Fruit fly (Drosophila melanogaster): Measurements from ENCODE around the gene Taf6.

The Taf6 gene

dm6 chr3L:19555906-19556457, 42.9 kb upstream of the Taf6 start (continued):
- no peak for TF ChIP-seq fkh (GFP tag; optimal IDR thresholded peaks at IDR 0.05)
- no peak for TF ChIP-seq Smox (GFP tag; optimal IDR thresholded peaks at IDR 0.05)
- no peak for TF ChIP-seq Ets21C (GFP tag; optimal IDR thresholded peaks at IDR 0.05)
- TF ChIP-seq cyc (GFP tag; optimal IDR thresholded peaks at IDR 0.05) = peak; percentile 39
- no peak for TF ChIP-seq Hr4 (GFP tag; optimal IDR thresholded peaks at IDR 0.05)
- no peak for TF ChIP-seq CG32006 (GFP tag; optimal IDR thresholded peaks at IDR 0.05)
- no peak for TF ChIP-seq dac (GFP tag; optimal IDR thresholded peaks at IDR 0.05)
- peak; percentile 22 for TF ChIP-seq achi (GFP tag; optimal IDR thresholded peaks at IDR 0.05)
- TF ChIP-seq CG1621 (tag; optimal IDR thresholded peaks at IDR 0.05) = no peak
- TF ChIP-seq CG6808 (GFP tag; optimal IDR thresholded peaks at IDR 0.05) = no peak
- no peak for TF ChIP-seq net (GFP tag; optimal IDR thresholded peaks at IDR 0.05)
- TF ChIP-seq CG6163 (GFP tag; IDR thresholded peaks at IDR 0.05) = no peak
- no peak for TF ChIP-seq CG8119 (GFP tag; IDR thresholded peaks at IDR 0.05)
- TF ChIP-seq CG10631 (GFP tag; optimal IDR thresholded peaks at IDR 0.05) = no peak
- TF ChIP-seq CG8632 (GFP tag; optimal IDR thresholded peaks at IDR 0.05) = no peak
- no peak for TF ChIP-seq vri (GFP tag; optimal IDR thresholded peaks at IDR 0.05)
- TF ChIP-seq Hr38 (GFP tag; optimal IDR thresholded peaks at IDR 0.05) = no peak
- peak; percentile 82 for TF ChIP-seq Eip78C (GFP tag)
- no peak for TF ChIP-seq pdm3 (GFP tag; optimal IDR thresholded peaks at IDR 0.05)
- TF ChIP-seq svp (GFP tag) = no peak
- TF ChIP-seq OdsH (GFP tag; optimal IDR thresholded peaks at IDR 0.05) = no peak
- no peak for TF ChIP-seq Sox14 (GFP tag; optimal IDR thresholded peaks at IDR 0.05)
- TF ChIP-seq Gug (GFP tag; IDR thresholded peaks at IDR 0.05) = no peak
- TF ChIP-seq CG6276 (GFP tag; optimal IDR thresholded peaks at IDR 0.05) = no peak
- TF ChIP-seq CG7368 (GFP tag; optimal IDR thresholded peaks at IDR 0.05) = no peak
- no peak for TF ChIP-seq Ets96B (tag; optimal IDR thresholded peaks at IDR 0.05)
- TF ChIP-seq acj6 (GFP tag; optimal IDR thresholded peaks at IDR 0.05) = peak; percentile 14
- TF ChIP-seq CG11762 (GFP tag; optimal IDR thresholded peaks at IDR 0.05; ENCODE audit: insufficient read depth) = no peak

DNA sequence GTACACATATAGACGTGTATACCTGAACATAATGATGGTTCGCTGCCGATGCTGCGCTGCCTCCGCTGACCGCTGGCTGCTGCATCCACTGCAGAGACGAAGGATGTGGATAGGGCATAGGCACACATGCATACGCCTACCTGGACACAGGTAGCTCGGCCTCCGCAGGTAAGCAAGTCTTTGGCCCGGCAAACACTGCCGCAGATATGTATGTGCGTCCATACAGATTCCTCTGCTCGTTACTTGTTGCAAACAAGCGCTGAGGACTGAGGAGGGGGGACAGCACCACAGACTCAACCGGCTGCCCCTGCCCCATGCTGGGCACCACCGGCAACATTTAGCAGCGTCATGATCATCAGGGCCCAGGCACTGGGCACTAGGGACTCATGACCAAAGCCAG, 42.1 kb upstream of the Taf6 start:
- TF ChIP-seq acj6 (GFP tag; optimal IDR thresholded peaks at IDR 0.05) (no peak), CG6163 (GFP tag; IDR thresholded peaks at IDR 0.05) (peak; percentile 68), dsx (GFP tag; optimal IDR thresholded peaks at IDR 0.05; ENCODE audit: poor library complexity, severe bottlenecking) (peak; percentile 76), CG10669 (GFP tag; optimal IDR thresholded peaks at IDR 0.05) (no peak), CG8319 (GFP tag; optimal IDR thresholded peaks at IDR 0.05) (no peak), pdm3 (GFP tag; optimal IDR thresholded peaks at IDR 0.05) (no peak), CG6808 (GFP tag; optimal IDR thresholded peaks at IDR 0.05) (peak; percentile 89), achi (GFP tag; optimal IDR thresholded peaks at IDR 0.05) (no peak)

- TF ChIP-seq CG34406 (GFP tag; optimal IDR thresholded peaks at IDR 0.05) = peak; percentile 77
- TF ChIP-seq CG6792 (GFP tag; optimal IDR thresholded peaks at IDR 0.05) = peak; percentile 52
- TF ChIP-seq CG10669 (GFP tag; optimal IDR thresholded peaks at IDR 0.05) = peak; percentile 48
- 0 out of 2 replicates have a peak, but pooled peaks have one; percentile 16 for TF ChIP-seq CG15336 (GFP tag; IDR thresholded peaks at IDR 0.05)
- TF ChIP-seq CG9139 (GFP tag; optimal IDR thresholded peaks at IDR 0.05) = no peak
- TF ChIP-seq CG31627 (GFP tag; optimal IDR thresholded peaks at IDR 0.05) = peak; percentile 3
- peak; percentile 8 for TF ChIP-seq Hr39 (GFP tag; optimal IDR thresholded peaks at IDR 0.05)
- TF ChIP-seq spab (GFP tag; optimal IDR thresholded peaks at IDR 0.05) = peak; percentile 63
- TF ChIP-seq CG3919 (GFP tag; optimal IDR thresholded peaks at IDR 0.05) = peak; percentile 63
- no peak for TF ChIP-seq CG11294 (GFP tag; IDR thresholded peaks at IDR 0.05)
- peak; percentile 33 for TF ChIP-seq CG6276 (GFP tag; optimal IDR thresholded peaks at IDR 0.05)
- TF ChIP-seq svp (GFP tag) = peak; percentile 74
- TF ChIP-seq cyc (GFP tag; optimal IDR thresholded peaks at IDR 0.05) = peak; percentile 23
- no peak for TF ChIP-seq CG6854 (GFP tag; optimal IDR thresholded peaks at IDR 0.05)
- no peak for TF ChIP-seq vri (GFP tag; optimal IDR thresholded peaks at IDR 0.05)
- TF ChIP-seq dac (GFP tag; optimal IDR thresholded peaks at IDR 0.05) = no peak
- TF ChIP-seq esn (GFP tag; optimal IDR thresholded peaks at IDR 0.05) = peak; percentile 69
- peak; percentile 80 for TF ChIP-seq CG32006 (GFP tag; optimal IDR thresholded peaks at IDR 0.05)
- peak; percentile 60 for TF ChIP-seq CG4318 (GFP tag; optimal IDR thresholded peaks at IDR 0.05)
- TF ChIP-seq Ets96B (tag; optimal IDR thresholded peaks at IDR 0.05) = peak; percentile 83
- TF ChIP-seq Sox15 (GFP tag; optimal IDR thresholded peaks at IDR 0.05) = peak; percentile 49
- TF ChIP-seq CG3032 (tag; optimal IDR thresholded peaks at IDR 0.05) = peak; percentile 88
- peak; percentile 6 for TF ChIP-seq Hr4 (GFP tag; optimal IDR thresholded peaks at IDR 0.05)
- TF ChIP-seq net (GFP tag; optimal IDR thresholded peaks at IDR 0.05) = peak; percentile 24
- no peak for TF ChIP-seq fd85E (GFP tag; optimal IDR thresholded peaks at IDR 0.05)
- TF ChIP-seq Ets21C (GFP tag; optimal IDR thresholded peaks at IDR 0.05) = no peak
Measured at dm6 chr3L:19557197-19557995, 41.5 kb upstream of the Taf6 start.
